Worm (Caenorhabditis elegans): Measurements from ENCODE around the gene F21A3.3.

F21A3.3 gene

DNA sequence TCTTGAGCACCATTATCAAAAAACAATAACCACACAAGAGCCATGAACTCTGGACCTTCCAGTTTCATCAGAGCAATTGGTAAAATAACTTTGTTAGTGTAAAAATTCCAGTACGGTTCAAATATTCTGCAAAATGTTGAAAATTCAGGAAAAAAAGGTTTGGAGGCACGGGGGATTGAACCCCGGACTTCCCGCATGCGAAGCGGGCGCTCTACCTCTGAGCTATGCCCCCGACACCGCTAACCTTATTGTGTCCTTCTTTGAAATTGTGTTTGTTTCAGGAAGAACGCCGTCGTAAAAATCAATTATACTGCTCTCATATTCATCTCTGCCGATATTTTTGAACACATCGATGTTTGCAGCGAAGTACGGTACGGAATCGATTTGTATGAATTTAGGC is 37.7 kb upstream of the F21A3.3 start:
- no peak for TF ChIP-seq unc-62 (GFP tag; optimal IDR thresholded peaks at IDR 0.05)

DNA sequence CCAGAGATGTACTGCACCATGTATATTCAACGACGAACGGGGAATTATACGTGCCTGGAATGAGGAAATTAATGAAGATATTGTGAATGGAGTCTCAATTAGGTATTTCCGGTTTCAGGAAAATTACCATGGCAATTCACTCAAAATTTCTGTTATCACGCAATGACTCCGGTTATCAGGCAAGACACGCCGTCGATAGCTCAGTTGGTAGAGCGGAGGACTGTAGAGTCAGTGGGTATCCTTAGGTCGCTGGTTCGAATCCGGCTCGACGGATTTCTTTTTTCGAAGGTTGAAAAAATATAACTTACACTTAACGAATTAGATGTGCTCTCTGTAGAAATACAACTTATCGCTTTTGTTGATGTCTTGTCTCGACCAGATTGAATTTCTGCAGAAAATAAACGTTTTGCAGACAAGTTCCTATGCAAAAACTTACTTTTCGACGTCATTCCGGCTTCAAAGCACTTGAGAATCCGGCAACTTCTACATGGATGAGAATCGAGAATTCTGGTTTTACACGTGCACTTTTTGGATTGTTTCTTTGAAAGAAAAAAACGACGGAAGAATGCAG is 36.9 kb upstream of the F21A3.3 start:
- no peak for TF ChIP-seq hlh-17 (GFP tag; optimal IDR thresholded peaks at IDR 0.05; ENCODE audit: borderline replicate concordance)
- TF ChIP-seq dpl-1 (GFP tag; optimal IDR thresholded peaks at IDR 0.05) = no peak
- no peak for TF ChIP-seq skn-1 (tag; optimal IDR thresholded peaks at IDR 0.05)
- TF ChIP-seq snpc-4 (tag; optimal IDR thresholded peaks at IDR 0.05) = no peak
- no peak for TF ChIP-seq fkh-8 (tag; optimal IDR thresholded peaks at IDR 0.05)
- no peak for TF ChIP-seq nhr-11 (tag; optimal IDR thresholded peaks at IDR 0.05)
- TF ChIP-seq Y116A8C.19 (tag; optimal IDR thresholded peaks at IDR 0.05; ENCODE audit: borderline replicate concordance) = no peak
- no peak for TF ChIP-seq dsc-1 (tag; optimal IDR thresholded peaks at IDR 0.05)
- TF ChIP-seq lir-3 (tag; optimal IDR thresholded peaks at IDR 0.05; ENCODE audit: poor library complexity) = no peak
- no peak for TF ChIP-seq C16A3.4 (tag; optimal IDR thresholded peaks at IDR 0.05)
- TF ChIP-seq ceh-88 (GFP tag; IDR thresholded peaks at IDR 0.05) = no peak
- TF ChIP-seq ets-5 (GFP tag; IDR thresholded peaks at IDR 0.05) = no peak
- no peak for TF ChIP-seq egl-27 (tag; optimal IDR thresholded peaks at IDR 0.05)
- no peak for TF ChIP-seq lin-35 (GFP tag; optimal IDR thresholded peaks at IDR 0.05)
- TF ChIP-seq swsn-7 (tag; optimal IDR thresholded peaks at IDR 0.05) = no peak

DNA sequence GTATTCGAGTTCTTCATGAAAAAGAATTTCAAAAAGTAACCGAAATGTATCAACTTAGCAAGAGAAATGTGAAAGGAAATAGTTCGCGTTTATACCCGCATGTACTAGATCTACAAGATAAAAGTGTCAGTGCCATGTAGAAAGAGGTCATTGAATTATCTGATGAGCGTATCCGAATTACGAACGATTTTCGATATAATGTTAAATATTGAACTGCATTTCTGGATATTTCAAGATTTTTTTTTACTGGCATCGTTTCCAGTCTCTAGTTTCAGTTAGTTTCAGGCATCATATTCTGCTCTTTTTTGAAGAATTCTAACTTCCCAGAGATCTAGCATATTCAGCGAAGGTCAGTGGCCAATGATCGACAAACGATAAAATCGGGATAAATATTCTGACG is 36.1 kb upstream of the F21A3.3 start, which contains the start of gene nhr-150:
TSS of gene nhr-150 (minus strand) at position 92 of the 400 bp plus-strand sequence.
- TF ChIP-seq tbx-2 (tag; optimal IDR thresholded peaks at IDR 0.05) (no peak), nhr-237 (tag; optimal IDR thresholded peaks at IDR 0.05) (no peak), C34B4.2 (tag; optimal IDR thresholded peaks at IDR 0.05) (no peak), lin-13 (GFP tag; optimal IDR thresholded peaks at IDR 0.05) (no peak), zag-1 (tag; optimal IDR thresholded peaks at IDR 0.05) (no peak)

DNA sequence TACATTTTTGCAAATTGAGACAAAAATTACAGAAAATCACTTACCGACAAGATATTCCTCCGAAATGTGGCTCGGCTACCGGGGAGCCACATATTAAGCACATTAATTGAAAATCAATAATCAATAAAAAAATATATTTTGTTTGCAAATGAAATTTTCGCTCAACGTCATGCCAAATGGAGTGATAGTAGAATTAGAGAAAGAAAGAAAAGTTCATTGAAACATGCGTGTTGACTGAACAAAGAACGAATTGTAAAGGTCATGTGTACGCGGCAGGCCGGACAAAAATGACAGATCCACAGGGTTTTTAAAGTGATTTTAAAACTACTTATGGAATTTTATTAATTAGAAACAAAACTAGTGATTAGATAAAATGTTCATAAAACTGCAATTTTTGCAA is 34.0 kb upstream of the F21A3.3 start:
- no peak for TF ChIP-seq nhr-237 (tag; optimal IDR thresholded peaks at IDR 0.05)
- TF ChIP-seq blmp-1 (tag; optimal IDR thresholded peaks at IDR 0.05) = peak; percentile 45
- peak in 1 of 6 experiments; percentile 9 for TF ChIP-seq elt-3 (tag; optimal IDR thresholded peaks at IDR 0.05)
- TF ChIP-seq nhr-20 (tag; optimal IDR thresholded peaks at IDR 0.05) = peak; percentile 39
- no peak for TF ChIP-seq egl-13 (tag; optimal IDR thresholded peaks at IDR 0.05)
- peak; percentile 6 for TF ChIP-seq elt-2 (tag; optimal IDR thresholded peaks at IDR 0.05)
- TF ChIP-seq nhr-90 (tag; optimal IDR thresholded peaks at IDR 0.05; ENCODE audit: poor library complexity) = peak; percentile 16
- TF ChIP-seq snu-23 (GFP tag; optimal IDR thresholded peaks at IDR 0.05) = peak; percentile 37
- TF ChIP-seq mep-1 (tag; optimal IDR thresholded peaks at IDR 0.05) = peak; percentile 17
- peak in 1 of 2 experiments; percentile 43 for TF ChIP-seq lin-35 (GFP tag; optimal IDR thresholded peaks at IDR 0.05)
- TF ChIP-seq nhr-19 (GFP tag; conservative IDR thresholded peaks at IDR 0.05) = peak; percentile 27; the same call in 1 of the 2 replicates
- TF ChIP-seq lin-14 (GFP tag; optimal IDR thresholded peaks at IDR 0.05) = peak; percentile 57
- no peak for TF ChIP-seq nhr-47 (tag; optimal IDR thresholded peaks at IDR 0.05)
- peak; percentile 36 for TF ChIP-seq nhr-85 (tag)

DNA sequence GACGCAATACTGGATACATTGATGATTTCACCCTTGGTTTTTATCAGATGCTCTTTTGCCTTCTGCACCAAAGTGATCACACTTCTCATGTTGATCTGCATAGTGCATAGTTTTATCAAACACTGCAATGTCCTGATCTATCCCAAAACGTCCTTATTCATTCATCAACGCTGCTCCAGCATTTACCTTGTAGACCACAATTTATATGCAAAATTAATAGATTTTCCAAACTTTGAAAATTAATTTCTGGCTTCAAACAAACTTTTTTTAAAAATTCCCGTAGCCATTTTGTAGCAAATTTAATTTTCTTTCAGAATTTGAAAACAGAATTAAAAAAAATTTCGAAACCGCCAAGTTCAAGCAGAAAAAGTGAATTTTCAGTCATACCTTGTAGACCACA is 33.0 kb upstream of the F21A3.3 start, which contains the start of gene C06B8.3:
TSS of gene C06B8.3 (minus strand) at position 101 of the 400 bp plus-strand sequence.
- TF ChIP-seq unc-62 (GFP tag; optimal IDR thresholded peaks at IDR 0.05) (no peak), dpl-1 (GFP tag; optimal IDR thresholded peaks at IDR 0.05) (no peak), hlh-17 (GFP tag; optimal IDR thresholded peaks at IDR 0.05; ENCODE audit: borderline replicate concordance) (no peak), ceh-82 (tag; optimal IDR thresholded peaks at IDR 0.05) (no peak), swsn-7 (tag; optimal IDR thresholded peaks at IDR 0.05) (no peak), lin-35 (GFP tag; optimal IDR thresholded peaks at IDR 0.05) (no peak), ets-5 (GFP tag; IDR thresholded peaks at IDR 0.05) (no peak)
